Fruit fly (Drosophila melanogaster) whole organism, adult: ENCODE data around the gene CG42704.

ENCODE experiments used
- CG12768 ChIP-seq: fragments of 200-800 bp; sonication (Bioruptor generic); optimal IDR thresholded peaks from 2 replicates; lab custom pipeline; 2017; ENCODE audit warnings: missing biosample characterization, missing genetic modification characterization, mild to moderate bottlenecking, moderate library complexity, missing genetic modification reagents
- CG14711 ChIP-seq: fragments of 200-800 bp; sonication (Bioruptor generic); optimal IDR thresholded peaks from 2 replicates; lab custom pipeline; 2018; ENCODE audit warnings: missing biosample characterization, mild to moderate bottlenecking, missing genetic modification characterization, moderate library complexity
- CG1620 ChIP-seq: fragments of 200-800 bp; sonication (Bioruptor generic); optimal IDR thresholded peaks from 2 replicates; lab custom pipeline; 2016; ENCODE audit warnings: missing biosample characterization, missing genetic modification characterization
- CG33017 ChIP-seq: fragments of 200-800 bp; sonication (Bioruptor generic); optimal IDR thresholded peaks from 2 replicates; lab custom pipeline; 2018; ENCODE audit warnings: missing biosample characterization, mild to moderate bottlenecking, missing genetic modification characterization, moderate library complexity
- CG5204 ChIP-seq: fragments of 200-800 bp; sonication (Bioruptor generic); optimal IDR thresholded peaks from 2 replicates; lab custom pipeline; 2016; ENCODE audit warnings: missing biosample characterization, missing genetic modification characterization
- CG7045 ChIP-seq: fragments of 200-800 bp; sonication (Bioruptor generic); optimal IDR thresholded peaks from 2 replicates; lab custom pipeline; 2017; ENCODE audit warnings: missing biosample characterization, mild to moderate bottlenecking, missing genetic modification characterization
- CG7101 ChIP-seq: fragments of 200-800 bp; sonication (Bioruptor generic); optimal IDR thresholded peaks from 2 replicates; lab custom pipeline; 2018; ENCODE audit warnings: missing biosample characterization, mild to moderate bottlenecking, missing genetic modification characterization, moderate library complexity
- Clk ChIP-seq: fragments of 200-800 bp; sonication (Bioruptor generic); optimal IDR thresholded peaks from 2 replicates; lab custom pipeline; 2017; ENCODE audit warnings: missing biosample characterization, missing genetic modification characterization
- bab1 ChIP-seq: fragments of 200-800 bp; sonication (Bioruptor generic); optimal IDR thresholded peaks from 3 replicates; lab custom pipeline; 2019; ENCODE audit warnings: missing biosample characterization, mild to moderate bottlenecking, missing genetic modification characterization, moderate library complexity
- cic ChIP-seq: fragments of 200-800 bp; sonication (Bioruptor generic); optimal IDR thresholded peaks from 2 replicates; lab custom pipeline; 2017; ENCODE audit warnings: missing biosample characterization, mild to moderate bottlenecking, missing genetic modification characterization, moderate library complexity
- kay ChIP-seq: fragments of 200-800 bp; sonication (Bioruptor generic); peaks from one replicate; lab custom pipeline; 2016; ENCODE audit warnings: missing biosample characterization, missing genetic modification characterization, borderline replicate concordance
- ovo ChIP-seq: fragments of 200-800 bp; sonication (Bioruptor generic); optimal IDR thresholded peaks from 2 replicates; lab custom pipeline; 2016; ENCODE audit warnings: missing biosample characterization, missing genetic modification characterization
- pad ChIP-seq: fragments of 200-800 bp; sonication (Bioruptor generic); optimal IDR thresholded peaks from 3 replicates; lab custom pipeline; 2017; ENCODE audit warnings: missing biosample characterization, missing genetic modification characterization, mild to moderate bottlenecking, moderate library complexity, missing genetic modification reagents
- tj ChIP-seq: fragments of 200-800 bp; sonication (Bioruptor generic); optimal IDR thresholded peaks from 3 replicates; lab custom pipeline; 2017; ENCODE audit warnings: missing biosample characterization, mild to moderate bottlenecking, missing genetic modification characterization, moderate library complexity

DNA sequence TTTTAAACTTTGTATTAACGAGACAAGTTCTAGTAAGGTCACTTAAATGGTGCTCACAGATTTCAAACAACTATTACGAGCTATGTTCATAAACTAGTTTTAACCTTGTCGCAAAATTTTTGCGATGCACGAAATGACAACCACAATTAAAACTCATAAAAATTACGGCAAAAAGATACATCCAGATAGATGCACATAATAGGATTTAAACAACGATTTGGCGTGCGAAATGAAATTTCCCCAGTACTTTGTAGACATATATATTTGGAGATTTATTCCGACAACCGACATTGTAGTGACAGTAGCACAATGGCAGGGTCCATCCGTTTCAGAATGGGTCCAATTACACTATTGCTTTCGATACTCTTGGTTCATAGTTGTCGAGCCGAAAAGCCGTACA is 34.6 kb upstream of the CG42704 start, which contains the start of gene CheA7a:
- TF ChIP-seq bab1 (GFP tag; lab: Kevin White, UChicago) (no peak), CG1620 (GFP tag; lab: Kevin White, UChicago) (no peak), pad (GFP tag; lab: Kevin White, UChicago) (no peak), CG7101 (no peak), kay (GFP tag; lab: Kevin White, UChicago) (no peak), CG14711 (tag; lab: Kevin White, UChicago) (no peak), tj (no peak), CG7045 (GFP tag; lab: Kevin White, UChicago) (no peak), Clk (GFP tag; lab: Kevin White, UChicago) (no peak), ovo (GFP tag; lab: Kevin White, UChicago) (no peak), CG33017 (no peak), CG12768 (GFP tag; lab: Kevin White, UChicago) (no peak), CG5204 (no peak), cic (no peak)
